Fruit fly (Drosophila melanogaster) Kc167 (cell line): ENCODE results near the gene CG43273.

Experiments used
- h ChIP-seq: fragments of >200 bp; optimal IDR thresholded peaks from 3 replicates; lab custom pipeline; 2018; ENCODE audit warnings: missing external identifiers
- insv ChIP-seq: fragments of >200 bp; optimal IDR thresholded peaks from 3 replicates; lab custom pipeline; 2018; ENCODE audit warnings: missing external identifiers
- psq ChIP-seq: fragments of >200 bp; optimal IDR thresholded peaks from 2 replicates; lab custom pipeline; 2017; ENCODE audit warnings: missing external identifiers

DNA sequence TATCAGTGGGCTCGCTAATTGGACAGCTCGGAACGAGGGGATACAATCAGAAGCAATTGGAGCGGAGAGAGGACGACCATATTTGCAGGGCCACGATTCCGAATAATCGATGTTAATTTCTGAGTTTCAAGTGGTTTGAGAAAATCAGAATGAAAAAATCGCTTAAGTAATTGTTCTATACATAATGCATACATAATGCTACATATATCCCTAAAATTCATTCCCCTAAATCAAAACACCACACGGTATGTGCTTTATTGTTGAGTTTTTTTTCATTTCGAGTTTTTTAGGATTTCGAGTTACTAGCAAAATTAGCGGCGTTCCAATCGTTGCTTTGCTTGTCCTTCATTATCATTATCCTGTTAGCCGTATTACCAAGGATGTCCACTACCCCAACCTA, 4.6 kb upstream of the CG43273 start, which contains the start of gene niki:
- TF ChIP-seq h (lab: Kevin White, UChicago) (no peak), insv (lab: Kevin White, UChicago) (no peak), psq (lab: Kevin White, UChicago) (no peak)
